Worm (Caenorhabditis elegans) whole organism, mixed stage, embryonic: Measurements from ENCODE around the gene far-8.
A peak's percentile ranks its signal among the peaks of the same experiment; 100 is the strongest.

Source experiments
- ces-1 ChIP-seq: fragments of 150-350 bp; optimal IDR thresholded peaks from 2 replicates; lab custom pipeline; 2014; ENCODE audit warnings: missing biosample characterization, missing genetic modification reagents, missing genetic modification characterization
- lsy-2 ChIP-seq: fragments of 150-350 bp; optimal IDR thresholded peaks from 2 replicates; lab custom pipeline; 2014; ENCODE audit warnings: missing biosample characterization, missing genetic modification characterization
- mab-5 ChIP-seq: fragments of 150-350 bp; optimal IDR thresholded peaks from 2 replicates; lab custom pipeline; 2014; ENCODE audit warnings: missing biosample characterization, missing genetic modification characterization
- nhr-12 ChIP-seq: fragments of 150-350 bp; optimal IDR thresholded peaks from 2 replicates; lab custom pipeline; 2014; ENCODE audit warnings: missing biosample characterization, missing genetic modification characterization
- nhr-237 ChIP-seq: fragments of 150-350 bp; optimal IDR thresholded peaks from 2 replicates; lab custom pipeline; 2014; ENCODE audit warnings: missing biosample characterization, missing genetic modification characterization
- nhr-28 ChIP-seq: fragments of 150-350 bp; optimal IDR thresholded peaks from 2 replicates; lab custom pipeline; 2014; ENCODE audit warnings: missing biosample characterization, missing genetic modification characterization
- nhr-76 ChIP-seq: sonication (generic microtip); optimal IDR thresholded peaks from 2 replicates; lab custom pipeline; 2017; ENCODE audit warnings: missing biosample characterization, missing genetic modification characterization
- pha-4 ChIP-seq: fragments of 150-350 bp; optimal IDR thresholded peaks from 2 replicates; lab custom pipeline; 2018; ENCODE audit warnings: missing biosample characterization, missing genetic modification reagents, missing genetic modification characterization
- sem-2 ChIP-seq: fragments of 200-800 bp; sonication (Bioruptor generic); optimal IDR thresholded peaks from 2 replicates; lab custom pipeline; 2018; ENCODE audit warnings: mild to moderate bottlenecking, missing genetic modification characterization, missing compliant biosample characterization
- unc-39 ChIP-seq: fragments of 150-350 bp; optimal IDR thresholded peaks from 2 replicates; lab custom pipeline; 2014; ENCODE audit warnings: missing biosample characterization, missing genetic modification characterization
- unc-62 ChIP-seq: fragments of 150-350 bp; optimal IDR thresholded peaks from 2 replicates; lab custom pipeline; 2014; ENCODE audit warnings: missing biosample characterization, missing genetic modification reagents, missing genetic modification characterization
- zip-8 ChIP-seq: fragments of 150-350 bp; optimal IDR thresholded peaks from 2 replicates; lab custom pipeline; 2014; ENCODE audit warnings: missing biosample characterization, missing genetic modification characterization
- ztf-11 ChIP-seq: fragments of 150-350 bp; optimal IDR thresholded peaks from 2 replicates; lab custom pipeline; 2014; ENCODE audit warnings: missing biosample characterization, missing genetic modification characterization

- no peak for TF ChIP-seq unc-39
- no peak for TF ChIP-seq mab-5 (tag; lab: Kevin White, UChicago)
- no peak for TF ChIP-seq ztf-11 (tag; lab: Kevin White, UChicago)
- peak; percentile 42 for TF ChIP-seq zip-8
- TF ChIP-seq nhr-237 = no peak
- TF ChIP-seq unc-62 (GFP tag; lab: Kevin White, UChicago) = no peak
- TF ChIP-seq pha-4 (tag; lab: Kevin White, UChicago) = no peak
- TF ChIP-seq sem-2 = no peak
- TF ChIP-seq ces-1 (GFP tag; lab: Kevin White, UChicago) = no peak
- TF ChIP-seq nhr-28 (tag; lab: Kevin White, UChicago) = no peak
- no peak for TF ChIP-seq nhr-12
- TF ChIP-seq lsy-2 = no peak
- TF ChIP-seq nhr-76 (tag; lab: Kevin White, UChicago) = no peak
Observed at ce11 chrIII:869869-870268, 27.1 kb downstream of the far-8 start, which contains the start of gene T24C4.2.
